Worm (Caenorhabditis elegans): Measurements from ENCODE around the gene D1025.1.

The D1025.1 gene

ce11 chrX:14563818-14564217 lies 43.3 kb downstream of the D1025.1 start:
- TF ChIP-seq crh-2 (tag; optimal IDR thresholded peaks at IDR 0.05), result no peak
- TF ChIP-seq sma-9 (GFP tag; optimal IDR thresholded peaks at IDR 0.05), result peak; percentile 54
- TF ChIP-seq sma-9 (tag; optimal IDR thresholded peaks at IDR 0.05), result no peak

ce11 chrX:14565245-14565644 lies 44.7 kb downstream of the D1025.1 start:
- TF ChIP-seq sma-9 (GFP tag; optimal IDR thresholded peaks at IDR 0.05), result peak; percentile 32
- TF ChIP-seq sma-9 (tag; optimal IDR thresholded peaks at IDR 0.05), result no peak
- no peak for TF ChIP-seq R02D3.7 (tag; optimal IDR thresholded peaks at IDR 0.05)
- TF ChIP-seq ztf-11 (tag; optimal IDR thresholded peaks at IDR 0.05), result no peak
- no peak for TF ChIP-seq ama-1 (optimal IDR thresholded peaks at IDR 0.05)
- TF ChIP-seq nhr-10 (tag; optimal IDR thresholded peaks at IDR 0.05), result no peak
- no peak for TF ChIP-seq ZK546.5 (tag; optimal IDR thresholded peaks at IDR 0.05)
- TF ChIP-seq lsy-2 (tag; optimal IDR thresholded peaks at IDR 0.05), result no peak
- TF ChIP-seq C34F6.9 (tag; optimal IDR thresholded peaks at IDR 0.05), result no peak

DNA sequence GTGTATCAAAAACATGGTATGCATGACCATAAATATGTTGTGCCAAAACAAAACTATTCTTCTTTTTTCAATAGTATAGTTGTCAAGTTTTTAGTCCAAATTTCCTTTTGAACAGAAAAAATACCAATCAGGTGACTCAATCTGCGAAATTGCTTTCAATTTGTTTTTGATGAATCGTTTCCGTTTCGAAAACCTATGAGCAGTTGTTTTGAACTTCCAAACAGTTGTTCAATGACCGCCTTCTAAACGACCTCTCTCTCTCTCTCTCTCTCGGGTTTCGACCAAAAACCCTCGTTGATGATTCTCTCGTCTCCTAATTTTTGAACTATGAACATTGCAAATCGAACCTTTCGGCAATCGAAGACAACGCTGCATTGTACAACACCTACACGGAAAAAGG lies 45.5 kb downstream of the D1025.1 start:
- TF ChIP-seq skn-1 (tag; optimal IDR thresholded peaks at IDR 0.05) (no peak), alr-1 (tag; optimal IDR thresholded peaks at IDR 0.05) (no peak), dmd-4 (tag; optimal IDR thresholded peaks at IDR 0.05) (no peak), mdl-1 (tag; optimal IDR thresholded peaks at IDR 0.05) (no peak), unc-62 (GFP tag; optimal IDR thresholded peaks at IDR 0.05) (no peak), sem-4 (tag; optimal IDR thresholded peaks at IDR 0.05) (peak; percentile 35), sma-9 (GFP tag; optimal IDR thresholded peaks at IDR 0.05) (peak; percentile 71), sma-9 (tag; optimal IDR thresholded peaks at IDR 0.05) (no peak), mbf-1 (tag; optimal IDR thresholded peaks at IDR 0.05) (no peak), lin-11 (tag; optimal IDR thresholded peaks at IDR 0.05) (no peak), mab-5 (tag; optimal IDR thresholded peaks at IDR 0.05) (no peak), F13H6.1 (tag; optimal IDR thresholded peaks at IDR 0.05) (peak; percentile 24), snpc-4 (tag; optimal IDR thresholded peaks at IDR 0.05) (no peak), nhr-77 (tag; optimal IDR thresholded peaks at IDR 0.05) (no peak), ztf-1 (GFP tag; conservative IDR thresholded peaks at IDR 0.05) (no peak), nhr-237 (tag; optimal IDR thresholded peaks at IDR 0.05) (no peak), nhr-129 (tag; optimal IDR thresholded peaks at IDR 0.05) (peak; percentile 5), nhr-6 (tag; optimal IDR thresholded peaks at IDR 0.05) (peak; percentile 8), blmp-1 (tag; optimal IDR thresholded peaks at IDR 0.05; ENCODE audit: insufficient read depth) (no peak)

- TF ChIP-seq Y55F3AM.14 (GFP tag; optimal IDR thresholded peaks at IDR 0.05), result no peak
- TF ChIP-seq dmd-4 (tag; optimal IDR thresholded peaks at IDR 0.05), result no peak
Observed at ce11 chrX:14568258-14568763, 47.7 kb downstream of the D1025.1 start.

DNA sequence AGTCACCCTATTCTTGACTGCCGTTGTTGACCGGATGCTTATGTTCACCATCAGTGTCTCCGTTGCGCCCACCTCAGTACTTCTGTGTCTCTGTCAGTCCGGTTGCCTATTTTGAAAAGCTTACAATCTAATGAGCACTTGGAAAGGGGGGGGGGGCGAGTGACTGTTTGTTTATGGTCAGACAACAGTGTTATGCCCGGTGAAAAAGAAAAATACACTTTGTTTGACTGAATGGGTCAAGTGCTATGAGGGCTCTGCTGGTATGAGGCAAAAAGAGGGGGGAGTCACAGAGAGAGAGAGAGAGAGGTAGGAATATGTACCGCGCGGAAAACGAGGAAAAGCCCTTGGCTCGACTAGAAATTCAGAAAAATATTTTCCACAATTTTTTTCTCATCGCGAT lies 50.7 kb downstream of the D1025.1 start:
- TF ChIP-seq unc-55 (GFP tag; optimal IDR thresholded peaks at IDR 0.05), result no peak
- no peak for TF ChIP-seq snpc-4 (tag; optimal IDR thresholded peaks at IDR 0.05)
- no peak for TF ChIP-seq egl-27 (tag; optimal IDR thresholded peaks at IDR 0.05)
- no peak for TF ChIP-seq nhr-6 (tag; optimal IDR thresholded peaks at IDR 0.05)
- no peak for TF ChIP-seq lin-39 (tag; optimal IDR thresholded peaks at IDR 0.05)
- TF ChIP-seq skn-1 (tag; optimal IDR thresholded peaks at IDR 0.05), result no peak
- no peak for TF ChIP-seq nhr-77 (tag; optimal IDR thresholded peaks at IDR 0.05)
- no peak for TF ChIP-seq sem-4 (tag; optimal IDR thresholded peaks at IDR 0.05)
- no peak for TF ChIP-seq lin-13 (GFP tag; optimal IDR thresholded peaks at IDR 0.05)
- TF ChIP-seq Y55F3AM.14 (GFP tag; optimal IDR thresholded peaks at IDR 0.05), result no peak
- TF ChIP-seq aly-2 (tag; optimal IDR thresholded peaks at IDR 0.05), result no peak
- no peak for TF ChIP-seq nhr-21 (tag; optimal IDR thresholded peaks at IDR 0.05)

Measured in whole organism, L2 larva.